Worm (Caenorhabditis elegans) whole organism, L3 larva: Measurements from ENCODE around the gene H10D18.5.

ENCODE experiments used
- ceh-16 ChIP-seq: sonication (generic microtip); optimal IDR thresholded peaks from 2 replicates; lab custom pipeline; 2017; ENCODE audit warnings: missing biosample characterization, missing genetic modification characterization
- egl-27 ChIP-seq: sonication (generic microtip); optimal IDR thresholded peaks from 4 replicates; lab custom pipeline; 2017; ENCODE audit warnings: missing biosample characterization, missing genetic modification reagents, missing genetic modification characterization
- elt-1 ChIP-seq: fragments of 150-350 bp; optimal IDR thresholded peaks from 2 replicates; lab custom pipeline; 2014; ENCODE audit warnings: missing biosample characterization, missing genetic modification characterization
- elt-2 ChIP-seq: sonication (generic microtip); optimal IDR thresholded peaks from 2 replicates; lab custom pipeline; 2016; ENCODE audit warnings: missing genetic modification reagents, mild to moderate bottlenecking, missing genetic modification characterization, missing compliant biosample characterization
- lin-15B ChIP-seq: fragments of 150-350 bp; optimal IDR thresholded peaks from 2 replicates; lab custom pipeline; 2014; ENCODE audit warnings: missing biosample characterization, missing genetic modification characterization
- mml-1 ChIP-seq: fragments of 150-350 bp; sonication (generic microtip); optimal IDR thresholded peaks from 3 replicates; lab custom pipeline; 2014; ENCODE audit warnings: missing biosample characterization, missing genetic modification characterization
- nfya-1 ChIP-seq: sonication (generic microtip); optimal IDR thresholded peaks from 2 replicates; lab custom pipeline; 2017; ENCODE audit warnings: missing genetic modification characterization, mild to moderate bottlenecking, missing compliant biosample characterization, antibody characterized with exemption, moderate library complexity; ENCODE audit not compliant: insufficient read depth
- nhr-11 ChIP-seq: fragments of 150-350 bp; optimal IDR thresholded peaks from 2 replicates; lab custom pipeline; 2014; ENCODE audit warnings: missing biosample characterization, missing genetic modification characterization
- nhr-237 ChIP-seq: fragments of 150-350 bp; optimal IDR thresholded peaks from 2 replicates; lab custom pipeline; 2014; ENCODE audit warnings: missing biosample characterization, missing genetic modification characterization
- nhr-77 ChIP-seq: fragments of 150-350 bp; optimal IDR thresholded peaks from 2 replicates; lab custom pipeline; 2014; ENCODE audit warnings: missing biosample characterization, missing genetic modification characterization
- pqm-1 ChIP-seq: fragments of 150-350 bp; optimal IDR thresholded peaks from 2 replicates; lab custom pipeline; 2017; ENCODE audit warnings: missing biosample characterization, missing genetic modification characterization, inconsistent platforms
- tbx-2 ChIP-seq: sonication (generic microtip); optimal IDR thresholded peaks from 2 replicates; lab custom pipeline; 2016; ENCODE audit warnings: mild to moderate bottlenecking, missing genetic modification characterization, missing compliant biosample characterization
- ztf-4 ChIP-seq: fragments of 150-350 bp; optimal IDR thresholded peaks from 2 replicates; lab custom pipeline; 2014; ENCODE audit warnings: missing biosample characterization, missing genetic modification characterization

DNA sequence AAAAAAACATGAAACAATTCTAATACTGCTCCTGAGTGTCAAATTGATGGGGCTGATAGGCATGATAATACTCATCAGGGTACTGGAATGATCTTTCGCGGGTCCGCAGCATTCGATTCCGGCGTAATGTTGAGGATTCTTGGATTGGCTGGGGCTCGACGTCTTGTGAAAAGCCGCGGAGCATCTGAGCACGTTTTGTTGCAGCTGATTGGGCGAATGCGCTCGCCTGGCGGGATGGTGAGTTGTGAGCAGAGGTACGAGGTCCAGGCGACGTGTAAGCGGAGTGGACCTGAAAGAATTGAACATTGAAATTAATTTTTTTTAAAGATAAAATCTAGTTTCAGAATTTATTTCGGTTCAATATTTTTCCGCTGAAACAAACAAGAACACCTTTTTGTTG lies 17.5 kb downstream of the H10D18.5 start:
- TF ChIP-seq ceh-16 (tag; lab: Kevin White, UChicago) (no peak), nfya-1 (no peak), elt-1 (tag; lab: Kevin White, UChicago) (no peak), lin-15B (tag; lab: Kevin White, UChicago) (no peak), elt-2 (tag; lab: Kevin White, UChicago) (no peak), nhr-77 (tag; lab: Kevin White, UChicago) (no peak), tbx-2 (tag; lab: Kevin White, UChicago) (no peak), pqm-1 (tag; lab: Kevin White, UChicago) (no peak), ztf-4 (tag; lab: Kevin White, UChicago) (no peak), egl-27 (no peak), nhr-237 (tag; lab: Kevin White, UChicago) (no peak), nhr-11 (tag; lab: Kevin White, UChicago) (no peak), mml-1 (tag; lab: Kevin White, UChicago) (no peak)
